Worm (Caenorhabditis elegans) whole organism, L4 larva: ENCODE measurements around the gene F01D5.3.

ENCODE experiments used
- dpl-1 ChIP-seq: fragments of 150-350 bp; optimal IDR thresholded peaks from 2 replicates; lab custom pipeline; 2014; ENCODE audit warnings: missing biosample characterization, missing genetic modification reagents, missing genetic modification characterization
- fos-1 ChIP-seq: fragments of 150-350 bp; optimal IDR thresholded peaks from 2 replicates; lab custom pipeline; 2014; ENCODE audit warnings: missing biosample characterization, missing genetic modification characterization
- lin-1 ChIP-seq: fragments of 200-800 bp; sonication (Bioruptor generic); IDR thresholded peaks from 2 replicates; pipeline ENCODE4 v1.3.6; 2022; ENCODE audit warnings: missing genetic modification reagents, missing genetic modification characterization, missing compliant biosample characterization
- nhr-77 ChIP-seq: fragments of 150-350 bp; optimal IDR thresholded peaks from 2 replicates; lab custom pipeline; 2014; ENCODE audit warnings: missing biosample characterization, missing genetic modification characterization
- php-3 ChIP-seq: fragments of 200-800 bp; sonication (Bioruptor generic); IDR thresholded peaks from 2 replicates; pipeline ENCODE4 v1.3.6; 2022; ENCODE audit warnings: missing genetic modification reagents, missing genetic modification characterization, missing compliant biosample characterization
- spr-1 ChIP-seq: sonication (generic microtip); optimal IDR thresholded peaks from 2 replicates; lab custom pipeline; 2016; ENCODE audit warnings: mild to moderate bottlenecking, missing genetic modification characterization, missing compliant biosample characterization
- vab-7 ChIP-seq: fragments of 200-800 bp; sonication (Bioruptor generic); IDR thresholded peaks from 2 replicates; pipeline ENCODE4 v1.3.6; 2022; ENCODE audit warnings: missing genetic modification reagents, missing genetic modification characterization, missing compliant biosample characterization

- no peak for TF ChIP-seq nhr-77
- TF ChIP-seq fos-1 (tag; lab: Kevin White, UChicago), result no peak
- no peak for TF ChIP-seq php-3
- TF ChIP-seq dpl-1 (GFP tag; lab: Kevin White, UChicago), result no peak
- TF ChIP-seq lin-1 (GFP tag; lab: Robert Waterston, UW), result no peak
- TF ChIP-seq vab-7 (GFP tag; lab: Robert Waterston, UW), result no peak
- TF ChIP-seq spr-1 (tag; lab: Kevin White, UChicago), result no peak
Measured at ce11 chrII:14046491-14046890, 46.5 kb upstream of the F01D5.3 start.
